Worm (Caenorhabditis elegans) whole organism, young adult: ENCODE data around the gene mboa-6.

Experiments
- mcd-1 ChIP-seq: fragments of 200-800 bp; sonication (Bioruptor generic); IDR thresholded peaks from 2 replicates; pipeline ENCODE4 v1.3.6; 2022; ENCODE audit warnings: missing genetic modification reagents, missing genetic modification characterization, missing compliant biosample characterization
- nfya-1 ChIP-seq: sonication (generic microtip); optimal IDR thresholded peaks from 2 replicates; lab custom pipeline; 2017; ENCODE audit warnings: antibody characterized with exemption, missing compliant biosample characterization, missing genetic modification characterization, borderline replicate concordance; ENCODE audit not compliant: insufficient read depth

ce11 chrIII:1943488-1943887 is 18.3 kb downstream of the mboa-6 start, which contains the start of gene F53A3.1:
- TF ChIP-seq nfya-1 (no peak), mcd-1 (GFP tag; lab: Robert Waterston, UW) (no peak)
